Fruit fly (Drosophila melanogaster) S2 (cell line): ENCODE measurements around the gene obst-H.

ENCODE experiments used
- CG8478 ChIP-seq: fragments of >200 bp; optimal IDR thresholded peaks from 2 replicates; lab custom pipeline; 2018
- CTCF ChIP-seq, 2 experiments: fragments of >200 bp; optimal IDR thresholded peaks; 2 replicates each; lab custom pipeline; 2018

dm6 chr3L:15506174-15506926 is 22.7 kb downstream of the obst-H start:
- TF ChIP-seq CTCF (optimal IDR thresholded peaks at IDR 0.05; lab: Kevin White, UChicago) (no peak), CG8478 (lab: Kevin White, UChicago) (no peak)
